Worm (Caenorhabditis elegans) whole organism, late embryonic: ENCODE results near the gene ser-4.

Experiments
- C08G9.2 ChIP-seq: sonication (generic microtip); optimal IDR thresholded peaks from 2 replicates; lab custom pipeline; 2016; ENCODE audit warnings: mild to moderate bottlenecking, missing genetic modification characterization, moderate library complexity, missing compliant biosample characterization
- C38D4.7 ChIP-seq: fragments of 200-800 bp; sonication (Bioruptor generic); optimal IDR thresholded peaks from 2 replicates; lab custom pipeline; 2018; ENCODE audit warnings: mild to moderate bottlenecking, missing genetic modification characterization, moderate library complexity, missing compliant biosample characterization
- F13H6.1 ChIP-seq: sonication (generic microtip); optimal IDR thresholded peaks from 2 replicates; lab custom pipeline; 2016; ENCODE audit warnings: missing genetic modification characterization, missing compliant biosample characterization
- K02D7.2 ChIP-seq: sonication (generic microtip); optimal IDR thresholded peaks from 2 replicates; lab custom pipeline; 2017; ENCODE audit warnings: mild to moderate bottlenecking, missing genetic modification characterization, missing compliant biosample characterization
- T23F11.4 ChIP-seq: fragments of 200-800 bp; sonication (Bioruptor generic); optimal IDR thresholded peaks from 2 replicates; lab custom pipeline; 2018; ENCODE audit warnings: mild to moderate bottlenecking, missing genetic modification characterization, missing compliant biosample characterization
- ahr-1 ChIP-seq: sonication (generic microtip); optimal IDR thresholded peaks from 2 replicates; lab custom pipeline; 2016; ENCODE audit warnings: missing genetic modification characterization, missing compliant biosample characterization
- ceh-18 ChIP-seq: sonication (generic microtip); optimal IDR thresholded peaks from 2 replicates; lab custom pipeline; 2016; ENCODE audit warnings: missing genetic modification characterization, missing compliant biosample characterization
- ceh-19 ChIP-seq: fragments of 200-800 bp; sonication (Bioruptor generic); optimal IDR thresholded peaks from 2 replicates; lab custom pipeline; 2018; ENCODE audit warnings: mild to moderate bottlenecking, missing genetic modification characterization, missing compliant biosample characterization
- ceh-22 ChIP-seq: sonication (generic microtip); optimal IDR thresholded peaks from 2 replicates; lab custom pipeline; 2017; ENCODE audit warnings: missing biosample characterization, missing genetic modification characterization
- ceh-31 ChIP-seq: sonication (generic microtip); optimal IDR thresholded peaks from 2 replicates; lab custom pipeline; 2016; ENCODE audit warnings: missing genetic modification characterization, missing compliant biosample characterization
- ceh-34 ChIP-seq: sonication (generic microtip); optimal IDR thresholded peaks from 2 replicates; lab custom pipeline; 2016; ENCODE audit warnings: mild to moderate bottlenecking, missing genetic modification characterization, missing compliant biosample characterization
- ceh-45 ChIP-seq: fragments of 200-800 bp; sonication (Bioruptor generic); IDR thresholded peaks from 2 replicates; pipeline ENCODE4 v1.3.6; 2022; ENCODE audit warnings: missing genetic modification reagents, missing genetic modification characterization, missing compliant biosample characterization
- ceh-48 ChIP-seq: sonication (generic microtip); optimal IDR thresholded peaks from 2 replicates; lab custom pipeline; 2016; ENCODE audit warnings: missing genetic modification characterization, inconsistent platforms, missing compliant biosample characterization
- ceh-9 ChIP-seq: sonication (generic microtip); optimal IDR thresholded peaks from 2 replicates; lab custom pipeline; 2016; ENCODE audit warnings: mild to moderate bottlenecking, missing genetic modification characterization, inconsistent platforms, missing compliant biosample characterization
- dve-1 ChIP-seq: sonication (generic microtip); optimal IDR thresholded peaks from 2 replicates; lab custom pipeline; 2017; ENCODE audit warnings: antibody characterized with exemption, mild to moderate bottlenecking, missing genetic modification characterization, missing compliant biosample characterization
- elt-2 ChIP-seq: sonication (generic microtip); optimal IDR thresholded peaks from 2 replicates; lab custom pipeline; 2016; ENCODE audit warnings: missing genetic modification reagents, missing genetic modification characterization, missing compliant biosample characterization
- elt-4 ChIP-seq: sonication (generic microtip); optimal IDR thresholded peaks from 2 replicates; lab custom pipeline; 2016; ENCODE audit warnings: missing genetic modification characterization, missing compliant biosample characterization
- ets-4 ChIP-seq: sonication (generic microtip); optimal IDR thresholded peaks from 2 replicates; lab custom pipeline; 2016; ENCODE audit warnings: missing genetic modification characterization, missing compliant biosample characterization
- eyg-1 ChIP-seq: sonication (generic microtip); optimal IDR thresholded peaks from 2 replicates; lab custom pipeline; 2016; ENCODE audit warnings: missing genotype, missing genetic modification characterization, missing compliant biosample characterization
- gmeb-2 ChIP-seq: sonication (generic microtip); optimal IDR thresholded peaks from 2 replicates; lab custom pipeline; 2016; ENCODE audit warnings: missing genetic modification characterization, inconsistent platforms, missing compliant biosample characterization
- hlh-13 ChIP-seq: fragments of 200-800 bp; sonication (Bioruptor generic); optimal IDR thresholded peaks from 2 replicates; lab custom pipeline; 2018; ENCODE audit warnings: mild to moderate bottlenecking, missing genetic modification characterization, missing compliant biosample characterization
- hlh-15 ChIP-seq: sonication (generic microtip); optimal IDR thresholded peaks from 2 replicates; lab custom pipeline; 2016; ENCODE audit warnings: missing genetic modification characterization, missing compliant biosample characterization
- hlh-30 ChIP-seq: sonication (generic microtip); optimal IDR thresholded peaks from 2 replicates; lab custom pipeline; 2017; ENCODE audit warnings: antibody characterized with exemption, missing genetic modification characterization, missing compliant biosample characterization; ENCODE audit not compliant: insufficient read depth
- madf-2 ChIP-seq: sonication (generic microtip); optimal IDR thresholded peaks from 2 replicates; lab custom pipeline; 2017; ENCODE audit warnings: missing genetic modification characterization, missing compliant biosample characterization
- mec-3 ChIP-seq: sonication (generic microtip); optimal IDR thresholded peaks from 2 replicates; lab custom pipeline; 2016; ENCODE audit warnings: borderline replicate concordance, missing genetic modification characterization, missing compliant biosample characterization
- nfya-1 ChIP-seq: sonication (generic microtip); optimal IDR thresholded peaks from 2 replicates; lab custom pipeline; 2017; ENCODE audit warnings: missing genetic modification characterization, mild to moderate bottlenecking, missing compliant biosample characterization, antibody characterized with exemption, moderate library complexity
- nhr-11 ChIP-seq: fragments of 150-350 bp; optimal IDR thresholded peaks from 2 replicates; lab custom pipeline; 2014; ENCODE audit warnings: missing biosample characterization, missing genetic modification characterization
- nhr-232 ChIP-seq: sonication (generic microtip); optimal IDR thresholded peaks from 2 replicates; lab custom pipeline; 2016; ENCODE audit warnings: missing genetic modification characterization, missing compliant biosample characterization
- npax-4 ChIP-seq: sonication (generic microtip); optimal IDR thresholded peaks from 2 replicates; lab custom pipeline; 2016; ENCODE audit warnings: missing genetic modification characterization, missing compliant biosample characterization
- odd-2 ChIP-seq: sonication (generic microtip); optimal IDR thresholded peaks from 2 replicates; lab custom pipeline; 2017; ENCODE audit warnings: antibody characterized with exemption, mild to moderate bottlenecking, missing genetic modification characterization, missing compliant biosample characterization
- pag-3 ChIP-seq: sonication (generic microtip); optimal IDR thresholded peaks from 2 replicates; lab custom pipeline; 2016; ENCODE audit warnings: missing compliant biosample characterization, missing genetic modification characterization, borderline replicate concordance
- pax-1 ChIP-seq: fragments of 150-350 bp; optimal IDR thresholded peaks from 2 replicates; lab custom pipeline; 2014; ENCODE audit warnings: missing biosample characterization, missing genetic modification characterization
- pha-4 ChIP-seq: fragments of 150-350 bp; optimal IDR thresholded peaks from 2 replicates; lab custom pipeline; 2018; ENCODE audit warnings: missing biosample characterization, missing genetic modification reagents, missing genetic modification characterization
- pros-1 ChIP-seq: fragments of 150-350 bp; optimal IDR thresholded peaks from 2 replicates; lab custom pipeline; 2014; ENCODE audit warnings: missing biosample characterization, missing genetic modification reagents, missing genetic modification characterization
- rnt-1 ChIP-seq: sonication (generic microtip); optimal IDR thresholded peaks from 2 replicates; lab custom pipeline; 2016; ENCODE audit warnings: missing genetic modification characterization, missing compliant biosample characterization
- sox-4 ChIP-seq: sonication (generic microtip); optimal IDR thresholded peaks from 2 replicates; lab custom pipeline; 2017; ENCODE audit warnings: mild to moderate bottlenecking, missing genetic modification characterization, inconsistent platforms, missing compliant biosample characterization
- tbx-2 ChIP-seq: sonication (generic microtip); optimal IDR thresholded peaks from 2 replicates; lab custom pipeline; 2016; ENCODE audit warnings: missing genetic modification characterization, missing compliant biosample characterization
- unc-3 ChIP-seq, 2 experiments: fragments of 200-800 bp in 1 of 2; sonication (Bioruptor generic) in 1 of 2; sonication (generic microtip) in 1 of 2; conservative IDR thresholded peaks in 1 of 2; optimal IDR thresholded peaks in 1 of 2; 2 replicates each; pipeline versions ENCODE4 v1.3.6 to Lab custom; 2016 to 2022; ENCODE audit warnings: missing compliant biosample characterization in 2 of 2, missing genetic modification characterization in 2 of 2, missing genetic modification reagents in 1 of 2
- unc-55 ChIP-seq: sonication (generic microtip); optimal IDR thresholded peaks from 2 replicates; lab custom pipeline; 2017; ENCODE audit warnings: missing biosample characterization, missing genetic modification reagents, missing genetic modification characterization
- unc-86 ChIP-seq: sonication (generic microtip); optimal IDR thresholded peaks from 2 replicates; lab custom pipeline; 2016; ENCODE audit warnings: missing genetic modification characterization, missing compliant biosample characterization
- zip-5 ChIP-seq: sonication (generic microtip); optimal IDR thresholded peaks from 2 replicates; lab custom pipeline; 2016; ENCODE audit warnings: missing genetic modification characterization, missing compliant biosample characterization
- ztf-16 ChIP-seq: sonication (generic microtip); optimal IDR thresholded peaks from 2 replicates; lab custom pipeline; 2017; ENCODE audit warnings: missing genetic modification characterization, missing compliant biosample characterization

Gene ser-4

DNA sequence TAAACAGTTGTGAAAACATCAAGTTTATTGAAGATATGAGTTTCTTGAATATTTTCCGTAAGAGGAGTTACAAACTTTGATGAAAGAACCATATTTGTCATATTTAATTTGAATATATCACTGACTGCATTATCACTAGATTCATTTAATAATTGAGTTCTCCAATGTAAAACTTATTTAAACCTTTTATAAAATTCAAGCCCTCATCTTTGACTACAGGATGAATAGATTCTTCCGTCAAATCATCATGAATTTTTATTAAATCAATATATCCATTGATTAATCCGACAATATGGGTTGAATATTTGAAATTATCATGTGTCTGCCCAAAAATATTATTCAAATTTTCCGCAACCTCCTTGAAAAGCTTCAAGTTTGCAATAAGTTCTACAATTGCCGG, 44.9 kb downstream of the ser-4 start, which contains the start of gene Y22D7AR.7:
Gene Y22D7AR.7, minus strand, starts transcription at position 101 of the 400 bp plus-strand sequence.
- TF ChIP-seq pha-4 (tag; lab: Kevin White, UChicago): no peak
- no peak for TF ChIP-seq hlh-13 (GFP tag; lab: Kevin White, UChicago)
- TF ChIP-seq T23F11.4 (GFP tag; lab: Kevin White, UChicago): no peak
- TF ChIP-seq odd-2 (tag; lab: Kevin White, UChicago): no peak
- TF ChIP-seq ets-4 (tag; lab: Kevin White, UChicago): no peak
- TF ChIP-seq F13H6.1 (tag; lab: Kevin White, UChicago): no peak
- no peak for TF ChIP-seq elt-4
- no peak for TF ChIP-seq dve-1
- TF ChIP-seq K02D7.2: no peak
- no peak for TF ChIP-seq elt-2 (tag; lab: Kevin White, UChicago)
- no peak for TF ChIP-seq pax-1
- TF ChIP-seq ceh-48 (tag; lab: Kevin White, UChicago): no peak
- no peak for TF ChIP-seq nhr-11 (tag; lab: Kevin White, UChicago)
- TF ChIP-seq sox-4 (tag; lab: Kevin White, UChicago): no peak
- no peak for TF ChIP-seq ceh-34
- TF ChIP-seq unc-3 (GFP tag; conservative IDR thresholded peaks at IDR 0.05; lab: Robert Waterston, UW): no peak
- TF ChIP-seq unc-3 (tag; optimal IDR thresholded peaks at IDR 0.05; lab: Kevin White, UChicago): no peak
- no peak for TF ChIP-seq ceh-22 (tag; lab: Kevin White, UChicago)
- TF ChIP-seq ztf-16: no peak
- TF ChIP-seq, all 69 proteins: peak for 0

DNA sequence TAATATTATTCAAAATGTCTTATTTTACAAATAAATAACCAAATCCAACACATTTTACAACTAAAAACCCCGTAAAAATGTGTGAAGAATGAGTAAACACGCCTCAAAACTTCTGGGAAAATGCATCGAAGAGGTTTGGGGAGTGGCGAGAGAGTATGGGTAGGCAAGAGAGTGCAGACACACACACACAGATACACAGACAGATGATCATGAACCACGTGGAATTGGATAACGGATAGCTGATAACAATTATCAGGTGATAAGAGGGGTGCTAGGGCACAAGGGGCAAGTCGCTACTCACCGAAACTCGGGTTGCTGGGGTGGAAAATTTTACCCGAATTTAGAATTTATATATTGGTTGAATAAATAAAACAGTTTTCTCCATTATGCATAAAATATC, 50.6 kb downstream of the ser-4 start:
- TF ChIP-seq ahr-1 (tag; lab: Kevin White, UChicago) (no peak), nhr-232 (tag; lab: Kevin White, UChicago) (no peak), hlh-13 (GFP tag; lab: Kevin White, UChicago) (no peak), pax-1 (no peak), tbx-2 (tag; lab: Kevin White, UChicago) (no peak), pros-1 (tag; lab: Kevin White, UChicago) (no peak), ceh-18 (tag; lab: Kevin White, UChicago) (peak; percentile 33), elt-2 (tag; lab: Kevin White, UChicago) (peak; percentile 86), hlh-30 (tag; lab: Kevin White, UChicago) (peak; percentile 51)

DNA sequence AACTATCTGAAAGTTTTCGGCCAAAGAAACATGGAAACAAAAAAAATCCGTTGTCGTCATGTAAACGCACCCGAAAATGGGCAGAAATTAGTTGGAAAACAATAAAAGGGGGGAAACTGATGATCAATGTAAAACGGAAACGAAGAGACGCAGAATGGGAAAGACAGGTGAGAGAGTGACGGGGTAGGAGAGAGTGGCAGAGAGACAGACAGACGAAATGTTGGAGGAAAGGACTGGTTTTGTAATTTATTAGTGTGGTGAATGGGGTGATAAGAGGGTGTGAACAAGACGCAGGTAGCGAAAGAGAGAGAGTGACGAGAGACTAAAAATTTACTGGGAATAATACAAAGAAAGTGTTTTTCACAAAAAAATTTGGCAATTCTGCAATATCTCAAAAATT, 51.9 kb downstream of the ser-4 start:
- TF ChIP-seq zip-5 (tag; lab: Kevin White, UChicago): no peak
- TF ChIP-seq elt-2 (tag; lab: Kevin White, UChicago): peak; percentile 83
- TF ChIP-seq C08G9.2 (tag; lab: Kevin White, UChicago): peak; percentile 15
- no peak for TF ChIP-seq ceh-19 (GFP tag; lab: Kevin White, UChicago)
- TF ChIP-seq F13H6.1 (tag; lab: Kevin White, UChicago): no peak
- no peak for TF ChIP-seq madf-2 (tag; lab: Kevin White, UChicago)
- TF ChIP-seq eyg-1 (tag; lab: Kevin White, UChicago): no peak
- TF ChIP-seq unc-55: peak; percentile 91
- no peak for TF ChIP-seq gmeb-2 (tag; lab: Kevin White, UChicago)
- peak; percentile 27 for TF ChIP-seq rnt-1
- no peak for TF ChIP-seq ceh-9
- no peak for TF ChIP-seq odd-2 (tag; lab: Kevin White, UChicago)
- peak; percentile 15 for TF ChIP-seq dve-1
- TF ChIP-seq ahr-1 (tag; lab: Kevin White, UChicago): no peak
- TF ChIP-seq unc-86 (tag; lab: Kevin White, UChicago): no peak
- no peak for TF ChIP-seq K02D7.2
- TF ChIP-seq mec-3: no peak
- TF ChIP-seq hlh-15 (tag; lab: Kevin White, UChicago): no peak
- TF ChIP-seq npax-4: no peak
- TF ChIP-seq ceh-34: no peak
- TF ChIP-seq ceh-31: peak; percentile 46
- no peak for TF ChIP-seq ceh-45 (GFP tag; lab: Robert Waterston, UW)
- TF ChIP-seq C38D4.7 (GFP tag; lab: Kevin White, UChicago): no peak
- TF ChIP-seq tbx-2 (tag; lab: Kevin White, UChicago): peak; percentile 44
- TF ChIP-seq nfya-1 (tag; lab: Kevin White, UChicago): peak; percentile 35
- TF ChIP-seq ztf-16: no peak
- TF ChIP-seq pag-3: no peak
- TF ChIP-seq ets-4 (tag; lab: Kevin White, UChicago): peak; percentile 55
